Worm (Caenorhabditis elegans) whole organism, L1 larva: Measurements from ENCODE around the gene F54B3.2.

Experiments used
- C16A3.4 ChIP-seq: fragments of 150-350 bp; optimal IDR thresholded peaks from 2 replicates; lab custom pipeline; 2014; ENCODE audit warnings: missing biosample characterization, missing genetic modification characterization
- F16B12.6 ChIP-seq: fragments of 150-350 bp; optimal IDR thresholded peaks from 2 replicates; lab custom pipeline; 2014; ENCODE audit warnings: missing biosample characterization, missing genetic modification characterization
- Y116A8C.19 ChIP-seq: sonication (generic microtip); optimal IDR thresholded peaks from 2 replicates; lab custom pipeline; 2016; ENCODE audit warnings: missing compliant biosample characterization, missing genetic modification characterization, borderline replicate concordance
- blmp-1 ChIP-seq: fragments of 150-350 bp; optimal IDR thresholded peaks from 2 replicates; lab custom pipeline; 2014; ENCODE audit warnings: missing biosample characterization, missing genetic modification characterization
- ceh-8 ChIP-seq: fragments of 200-800 bp; sonication (Bioruptor generic); optimal IDR thresholded peaks from 2 replicates; lab custom pipeline; 2018; ENCODE audit warnings: mild to moderate bottlenecking, missing genetic modification characterization, moderate library complexity, missing compliant biosample characterization
- ceh-90 ChIP-seq: sonication (generic microtip); optimal IDR thresholded peaks from 2 replicates; lab custom pipeline; 2016; ENCODE audit warnings: missing genetic modification characterization, missing compliant biosample characterization
- ces-1 ChIP-seq: fragments of 150-350 bp; optimal IDR thresholded peaks from 2 replicates; lab custom pipeline; 2014; ENCODE audit warnings: missing biosample characterization, missing genetic modification reagents, missing genetic modification characterization
- dsc-1 ChIP-seq: sonication (generic microtip); optimal IDR thresholded peaks from 2 replicates; lab custom pipeline; 2016; ENCODE audit warnings: mild to moderate bottlenecking, missing genetic modification characterization, missing compliant biosample characterization
- egl-13 ChIP-seq: sonication (generic microtip); optimal IDR thresholded peaks from 2 replicates; lab custom pipeline; 2016; ENCODE audit warnings: missing genotype, missing genetic modification reagents, missing genetic modification characterization, missing compliant biosample characterization
- elt-3 ChIP-seq, 6 experiments: fragments of 150-350 bp in 1 of 6; sonication (generic microtip); optimal IDR thresholded peaks; 2 replicates each; lab custom pipeline; 2017 to 2018; ENCODE audit warnings: missing biosample characterization in 6 of 6, missing genetic modification characterization in 6 of 6, inconsistent platforms in 1 of 6
- fkh-4 ChIP-seq: sonication (generic microtip); optimal IDR thresholded peaks from 2 replicates; lab custom pipeline; 2016; ENCODE audit warnings: missing compliant biosample characterization, missing genetic modification characterization, borderline replicate concordance
- fkh-8 ChIP-seq: sonication (generic microtip); optimal IDR thresholded peaks from 2 replicates; lab custom pipeline; 2016; ENCODE audit warnings: mild to moderate bottlenecking, missing genetic modification characterization, missing compliant biosample characterization
- hlh-17 ChIP-seq: fragments of 200-800 bp; sonication (Bioruptor generic); optimal IDR thresholded peaks from 2 replicates; lab custom pipeline; 2018; ENCODE audit warnings: missing genetic modification characterization, mild to moderate bottlenecking, missing compliant biosample characterization, moderate library complexity, borderline replicate concordance
- hpl-2 ChIP-seq: fragments of 150-350 bp; optimal IDR thresholded peaks from 2 replicates; lab custom pipeline; 2014; ENCODE audit warnings: missing biosample characterization, missing genetic modification reagents, missing genetic modification characterization
- isw-1 ChIP-seq: fragments of 200-800 bp; sonication (Bioruptor generic); IDR thresholded peaks from 2 replicates; pipeline ENCODE4 v1.3.6; 2022; ENCODE audit warnings: missing genetic modification characterization, missing compliant biosample characterization
- jun-1 ChIP-seq: fragments of 150-350 bp; optimal IDR thresholded peaks from 2 replicates; lab custom pipeline; 2014; ENCODE audit warnings: missing biosample characterization, missing genetic modification reagents, missing genetic modification characterization
- lin-15B ChIP-seq: fragments of 150-350 bp; sonication (generic microtip); optimal IDR thresholded peaks from 3 replicates; lab custom pipeline; 2014; ENCODE audit warnings: missing biosample characterization, missing genetic modification characterization
- lin-35 ChIP-seq, 2 experiments: fragments of 150-350 bp; optimal IDR thresholded peaks; 2 replicates each; lab custom pipeline; 2014; ENCODE audit warnings: missing biosample characterization in 2 of 2, missing genetic modification characterization in 2 of 2, missing genetic modification reagents in 2 of 2
- mab-9 ChIP-seq: fragments of 200-800 bp; sonication (Bioruptor generic); IDR thresholded peaks from 2 replicates; pipeline ENCODE4 v1.3.6; 2022; ENCODE audit warnings: missing genetic modification reagents, missing genetic modification characterization, missing compliant biosample characterization
- mdl-1 ChIP-seq, 2 experiments: fragments of 150-350 bp; optimal IDR thresholded peaks; 2 replicates each; lab custom pipeline; 2014 to 2017; ENCODE audit warnings: missing biosample characterization in 2 of 2, missing genetic modification characterization in 2 of 2, inconsistent platforms in 1 of 2
- nhr-19 ChIP-seq: fragments of 200-800 bp; sonication (Bioruptor generic); conservative IDR thresholded peaks from 2 replicates; pipeline ENCODE4 v1.3.6; 2022; ENCODE audit warnings: missing genetic modification characterization, missing compliant biosample characterization
- nhr-237 ChIP-seq: fragments of 150-350 bp; optimal IDR thresholded peaks from 2 replicates; lab custom pipeline; 2014; ENCODE audit warnings: missing biosample characterization, missing genetic modification characterization
- nhr-28 ChIP-seq: fragments of 150-350 bp; optimal IDR thresholded peaks from 2 replicates; lab custom pipeline; 2014; ENCODE audit warnings: missing biosample characterization, missing genetic modification characterization
- nhr-47 ChIP-seq: sonication (generic microtip); optimal IDR thresholded peaks from 2 replicates; lab custom pipeline; 2016; ENCODE audit warnings: mild to moderate bottlenecking, missing genetic modification characterization, moderate library complexity, missing compliant biosample characterization
- nhr-71 ChIP-seq: sonication (generic microtip); optimal IDR thresholded peaks from 2 replicates; lab custom pipeline; 2016; ENCODE audit warnings: mild to moderate bottlenecking, missing genetic modification characterization, moderate library complexity, missing compliant biosample characterization
- nhr-84 ChIP-seq: sonication (generic microtip); optimal IDR thresholded peaks from 2 replicates; lab custom pipeline; 2017; ENCODE audit warnings: missing biosample characterization, missing genetic modification characterization
- nhr-85 ChIP-seq: sonication (generic microtip); peaks from one replicate; lab custom pipeline; 2016; ENCODE audit warnings: missing genetic modification characterization, inconsistent platforms, missing compliant biosample characterization
- nhr-90 ChIP-seq: sonication (generic microtip); optimal IDR thresholded peaks from 2 replicates; lab custom pipeline; 2016; ENCODE audit warnings: mild to moderate bottlenecking, missing genetic modification characterization, missing compliant biosample characterization; ENCODE audit not compliant: poor library complexity
- skn-1 ChIP-seq: fragments of 150-350 bp; optimal IDR thresholded peaks from 2 replicates; lab custom pipeline; 2014; ENCODE audit warnings: missing biosample characterization, missing genetic modification characterization
- snpc-4 ChIP-seq: fragments of 150-350 bp; optimal IDR thresholded peaks from 2 replicates; lab custom pipeline; 2014; ENCODE audit warnings: missing biosample characterization, missing genetic modification characterization
- sox-4 ChIP-seq: sonication (generic microtip); optimal IDR thresholded peaks from 2 replicates; lab custom pipeline; 2016; ENCODE audit warnings: missing genetic modification characterization, missing compliant biosample characterization
- sptf-1 ChIP-seq: fragments of 150-350 bp; optimal IDR thresholded peaks from 2 replicates; lab custom pipeline; 2014; ENCODE audit warnings: missing biosample characterization, missing genetic modification characterization
- sup-37 ChIP-seq: fragments of 200-800 bp; sonication (Bioruptor generic); optimal IDR thresholded peaks from 2 replicates; lab custom pipeline; 2018; ENCODE audit warnings: mild to moderate bottlenecking, missing genetic modification characterization, missing compliant biosample characterization
- tbx-2 ChIP-seq: sonication (generic microtip); optimal IDR thresholded peaks from 2 replicates; lab custom pipeline; 2016; ENCODE audit warnings: missing genetic modification characterization, missing compliant biosample characterization
- tlp-1 ChIP-seq: fragments of 150-350 bp; optimal IDR thresholded peaks from 2 replicates; lab custom pipeline; 2014; ENCODE audit warnings: missing biosample characterization, missing genetic modification characterization
- unc-130 ChIP-seq: fragments of 150-350 bp; optimal IDR thresholded peaks from 2 replicates; lab custom pipeline; 2017; ENCODE audit warnings: missing biosample characterization, missing genetic modification characterization, inconsistent platforms
- unc-30 ChIP-seq: sonication (generic microtip); optimal IDR thresholded peaks from 2 replicates; lab custom pipeline; 2017; ENCODE audit warnings: missing biosample characterization, missing genetic modification characterization
- unc-62 ChIP-seq: fragments of 150-350 bp; optimal IDR thresholded peaks from 2 replicates; lab custom pipeline; 2014; ENCODE audit warnings: missing biosample characterization, missing genetic modification reagents, missing genetic modification characterization
- unc-86 ChIP-seq: sonication (generic microtip); optimal IDR thresholded peaks from 2 replicates; lab custom pipeline; 2016; ENCODE audit warnings: missing genetic modification characterization, missing compliant biosample characterization
- unc-98 ChIP-seq: fragments of 200-800 bp; sonication (Bioruptor generic); IDR thresholded peaks from 2 replicates; pipeline ENCODE4 v1.3.6; 2022; ENCODE audit warnings: missing genetic modification characterization, missing compliant biosample characterization
- vab-15 ChIP-seq: sonication (generic microtip); optimal IDR thresholded peaks from 2 replicates; lab custom pipeline; 2017; ENCODE audit warnings: missing genotype, mild to moderate bottlenecking, missing genetic modification characterization, missing compliant biosample characterization
- xbp-1 ChIP-seq: sonication (generic microtip); optimal IDR thresholded peaks from 2 replicates; lab custom pipeline; 2016; ENCODE audit warnings: missing genetic modification characterization, missing compliant biosample characterization
- zag-1 ChIP-seq: fragments of 150-350 bp; optimal IDR thresholded peaks from 2 replicates; lab custom pipeline; 2014; ENCODE audit warnings: missing biosample characterization, missing genetic modification characterization
- zip-4 ChIP-seq: fragments of 200-800 bp; sonication (Bioruptor generic); optimal IDR thresholded peaks from 2 replicates; lab custom pipeline; 2018; ENCODE audit warnings: mild to moderate bottlenecking, missing genetic modification characterization, moderate library complexity, missing compliant biosample characterization
- ztf-11 ChIP-seq, 2 experiments: sonication (generic microtip); optimal IDR thresholded peaks; 2 replicates each; lab custom pipeline; 2016 to 2017; ENCODE audit warnings: missing genetic modification characterization in 2 of 2, missing biosample characterization in 1 of 2, missing compliant biosample characterization in 1 of 2
- ztf-4 ChIP-seq: fragments of 150-350 bp; optimal IDR thresholded peaks from 2 replicates; lab custom pipeline; 2014; ENCODE audit warnings: missing biosample characterization, missing genetic modification characterization

Gene F54B3.2

DNA sequence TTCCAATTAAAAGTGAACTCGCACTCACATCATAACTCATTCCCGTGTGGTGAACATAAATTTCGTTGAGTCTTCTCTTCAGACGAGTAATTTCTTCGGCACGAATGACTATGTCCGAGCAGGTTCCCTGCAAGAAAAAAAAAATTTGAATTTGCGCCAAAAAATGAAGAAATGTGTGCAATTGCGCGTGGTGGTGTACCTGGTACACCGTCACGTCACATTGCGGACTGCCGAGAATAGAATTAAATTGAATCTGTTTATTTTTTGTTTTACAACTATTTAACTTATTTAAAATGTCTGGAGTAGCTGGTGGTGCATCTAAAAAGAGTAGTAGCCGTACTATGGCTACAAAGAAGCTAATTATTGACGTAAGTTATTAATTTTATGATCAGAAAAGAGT is 31.0 kb upstream of the F54B3.2 start, which contains the start of gene mdt-22 (continued):
- peak; percentile 72 for TF ChIP-seq skn-1 (tag; lab: Kevin White, UChicago)
- TF ChIP-seq nhr-71 (tag; lab: Kevin White, UChicago) = peak; percentile 83
- TF ChIP-seq hlh-17 (GFP tag; lab: Kevin White, UChicago) = no peak
- TF ChIP-seq zip-4 = peak; percentile 39
- peak; percentile 28 for TF ChIP-seq ceh-90
- TF ChIP-seq fkh-8 = peak; percentile 73
- no peak for TF ChIP-seq hpl-2 (GFP tag; lab: Kevin White, UChicago)
- TF ChIP-seq nhr-85 (tag; lab: Kevin White, UChicago) = peak; percentile 82
- no peak for TF ChIP-seq ces-1
- TF ChIP-seq lin-15B (tag; lab: Kevin White, UChicago) = peak; percentile 85
- TF ChIP-seq tlp-1 (tag; lab: Kevin White, UChicago) = no peak
- no peak for TF ChIP-seq unc-30 (tag; lab: Kevin White, UChicago)
- TF ChIP-seq nhr-19 (GFP tag; lab: Robert Waterston, UW) = peak; percentile 81
- TF ChIP-seq zag-1 (tag; lab: Kevin White, UChicago) = no peak
- TF ChIP-seq sptf-1 (tag; lab: Kevin White, UChicago) = no peak
- no peak for TF ChIP-seq Y116A8C.19 (tag; lab: Kevin White, UChicago)
- peak; percentile 68 for TF ChIP-seq vab-15
- peak; percentile 69 for TF ChIP-seq nhr-90 (tag; lab: Kevin White, UChicago)
- TF ChIP-seq lin-35 (GFP tag; optimal IDR thresholded peaks at IDR 0.05; lab: Kevin White, UChicago) = peak; percentile 96 to 98
- peak; percentile 55 for TF ChIP-seq sox-4 (tag; lab: Kevin White, UChicago)
- peak; percentile 66 for TF ChIP-seq egl-13
- peak; percentile 83 for TF ChIP-seq C16A3.4
- peak; percentile 78 for TF ChIP-seq isw-1 (GFP tag; lab: Robert Waterston, UW)
- peak; percentile 43; the same call in 1 of the 2 replicates for TF ChIP-seq unc-98 (GFP tag; lab: Robert Waterston, UW)
- TF ChIP-seq elt-3 (tag; optimal IDR thresholded peaks at IDR 0.05; lab: Kevin White, UChicago) = peak in 2 of 6 experiments; percentile 2 to 4
- TF ChIP-seq snpc-4 (tag; lab: Kevin White, UChicago) = peak; percentile 45
- TF ChIP-seq dsc-1 (tag; lab: Kevin White, UChicago) = peak; percentile 65
- peak; percentile 45 for TF ChIP-seq unc-130 (tag; lab: Kevin White, UChicago)
- TF ChIP-seq F16B12.6 = peak; percentile 99
- no peak for TF ChIP-seq fkh-4
- TF ChIP-seq mdl-1 (tag; optimal IDR thresholded peaks at IDR 0.05; lab: Kevin White, UChicago) = peak in 1 of 2 experiments; percentile 51
- peak; percentile 87 for TF ChIP-seq nhr-47
- TF ChIP-seq nhr-28 (tag; lab: Kevin White, UChicago) = no peak
- peak; percentile 52 for TF ChIP-seq blmp-1
- no peak for TF ChIP-seq nhr-84 (tag; lab: Kevin White, UChicago)
- peak in 1 of 2 experiments; percentile 71 for TF ChIP-seq ztf-11 (tag; optimal IDR thresholded peaks at IDR 0.05; lab: Kevin White, UChicago)
- peak; percentile 71 for TF ChIP-seq unc-86 (tag; lab: Kevin White, UChicago)
- TF ChIP-seq mab-9 (GFP tag; lab: Robert Waterston, UW) = peak; percentile 72
- no peak for TF ChIP-seq sup-37 (GFP tag; lab: Kevin White, UChicago)
- no peak for TF ChIP-seq unc-62 (GFP tag; lab: Kevin White, UChicago)
- TF ChIP-seq ztf-4 (tag; lab: Kevin White, UChicago) = no peak
- TF ChIP-seq nhr-237 = no peak
- TF ChIP-seq ceh-8 (GFP tag; lab: Kevin White, UChicago) = peak; percentile 35
- peak; percentile 80 for TF ChIP-seq tbx-2
- peak; percentile 71 for TF ChIP-seq xbp-1 (tag; lab: Kevin White, UChicago)
- peak; percentile 55 for TF ChIP-seq jun-1 (tag; lab: Kevin White, UChicago)
